Worm (Caenorhabditis elegans) whole organism, late embryonic: Measurements from ENCODE around the gene C50F4.16.

ENCODE experiments used
- F13H6.1 ChIP-seq: sonication (generic microtip); optimal IDR thresholded peaks from 2 replicates; lab custom pipeline; 2016; ENCODE audit warnings: missing genetic modification characterization, missing compliant biosample characterization
- T23F11.4 ChIP-seq: fragments of 200-800 bp; sonication (Bioruptor generic); optimal IDR thresholded peaks from 2 replicates; lab custom pipeline; 2018; ENCODE audit warnings: mild to moderate bottlenecking, missing genetic modification characterization, missing compliant biosample characterization
- ceh-18 ChIP-seq: sonication (generic microtip); optimal IDR thresholded peaks from 2 replicates; lab custom pipeline; 2016; ENCODE audit warnings: missing genetic modification characterization, missing compliant biosample characterization
- ceh-22 ChIP-seq: sonication (generic microtip); optimal IDR thresholded peaks from 2 replicates; lab custom pipeline; 2017; ENCODE audit warnings: missing biosample characterization, missing genetic modification characterization
- ceh-24 ChIP-seq: sonication (generic microtip); optimal IDR thresholded peaks from 2 replicates; lab custom pipeline; 2016; ENCODE audit warnings: mild to moderate bottlenecking, missing genetic modification characterization, missing compliant biosample characterization
- ceh-45 ChIP-seq: fragments of 200-800 bp; sonication (Bioruptor generic); IDR thresholded peaks from 2 replicates; pipeline ENCODE4 v1.3.6; 2022; ENCODE audit warnings: missing genetic modification reagents, missing genetic modification characterization, missing compliant biosample characterization
- ceh-6 ChIP-seq: fragments of 200-800 bp; sonication (Bioruptor generic); optimal IDR thresholded peaks from 2 replicates; lab custom pipeline; 2018; ENCODE audit warnings: mild to moderate bottlenecking, missing genetic modification characterization, missing compliant biosample characterization
- ceh-9 ChIP-seq: sonication (generic microtip); optimal IDR thresholded peaks from 2 replicates; lab custom pipeline; 2016; ENCODE audit warnings: mild to moderate bottlenecking, missing genetic modification characterization, inconsistent platforms, missing compliant biosample characterization
- dmd-4 ChIP-seq: sonication (generic microtip); optimal IDR thresholded peaks from 2 replicates; lab custom pipeline; 2016; ENCODE audit warnings: borderline replicate concordance, missing genetic modification characterization, missing compliant biosample characterization
- elt-2 ChIP-seq: sonication (generic microtip); optimal IDR thresholded peaks from 2 replicates; lab custom pipeline; 2016; ENCODE audit warnings: missing genetic modification reagents, missing genetic modification characterization, missing compliant biosample characterization
- ets-4 ChIP-seq: sonication (generic microtip); optimal IDR thresholded peaks from 2 replicates; lab custom pipeline; 2016; ENCODE audit warnings: missing genetic modification characterization, missing compliant biosample characterization
- eyg-1 ChIP-seq: sonication (generic microtip); optimal IDR thresholded peaks from 2 replicates; lab custom pipeline; 2016; ENCODE audit warnings: missing genotype, missing genetic modification characterization, missing compliant biosample characterization
- fkh-6 ChIP-seq: sonication (generic microtip); optimal IDR thresholded peaks from 2 replicates; lab custom pipeline; 2016; ENCODE audit warnings: missing genetic modification characterization, missing compliant biosample characterization
- hlh-30 ChIP-seq: sonication (generic microtip); optimal IDR thresholded peaks from 2 replicates; lab custom pipeline; 2017; ENCODE audit warnings: antibody characterized with exemption, missing genetic modification characterization, missing compliant biosample characterization; ENCODE audit not compliant: insufficient read depth
- hlh-6 ChIP-seq: sonication (generic microtip); optimal IDR thresholded peaks from 2 replicates; lab custom pipeline; 2016; ENCODE audit warnings: missing genotype, missing genetic modification characterization, missing compliant biosample characterization
- hlh-8 ChIP-seq: sonication (generic microtip); optimal IDR thresholded peaks from 2 replicates; lab custom pipeline; 2016; ENCODE audit warnings: missing genotype, missing genetic modification characterization, missing compliant biosample characterization
- madf-2 ChIP-seq: sonication (generic microtip); optimal IDR thresholded peaks from 2 replicates; lab custom pipeline; 2017; ENCODE audit warnings: missing genetic modification characterization, missing compliant biosample characterization
- mec-3 ChIP-seq: sonication (generic microtip); optimal IDR thresholded peaks from 2 replicates; lab custom pipeline; 2016; ENCODE audit warnings: borderline replicate concordance, missing genetic modification characterization, missing compliant biosample characterization
- nhr-232 ChIP-seq: sonication (generic microtip); optimal IDR thresholded peaks from 2 replicates; lab custom pipeline; 2016; ENCODE audit warnings: missing genetic modification characterization, missing compliant biosample characterization
- odd-2 ChIP-seq: sonication (generic microtip); optimal IDR thresholded peaks from 2 replicates; lab custom pipeline; 2017; ENCODE audit warnings: antibody characterized with exemption, mild to moderate bottlenecking, missing genetic modification characterization, missing compliant biosample characterization
- pha-2 ChIP-seq: sonication (generic microtip); optimal IDR thresholded peaks from 2 replicates; lab custom pipeline; 2017; ENCODE audit warnings: mild to moderate bottlenecking, missing genetic modification characterization, missing compliant biosample characterization
- pqm-1 ChIP-seq: sonication (generic microtip); optimal IDR thresholded peaks from 2 replicates; lab custom pipeline; 2016; ENCODE audit warnings: missing genetic modification characterization, missing compliant biosample characterization
- rnt-1 ChIP-seq: sonication (generic microtip); optimal IDR thresholded peaks from 2 replicates; lab custom pipeline; 2016; ENCODE audit warnings: missing genetic modification characterization, missing compliant biosample characterization
- sdc-2 ChIP-seq: sonication (generic microtip); optimal IDR thresholded peaks from 2 replicates; lab custom pipeline; 2016; ENCODE audit warnings: missing genotype, missing genetic modification characterization, missing compliant biosample characterization
- sox-4 ChIP-seq: sonication (generic microtip); optimal IDR thresholded peaks from 2 replicates; lab custom pipeline; 2017; ENCODE audit warnings: mild to moderate bottlenecking, missing genetic modification characterization, inconsistent platforms, missing compliant biosample characterization
- syd-9 ChIP-seq: sonication (generic microtip); optimal IDR thresholded peaks from 2 replicates; lab custom pipeline; 2016; ENCODE audit warnings: mild to moderate bottlenecking, missing genetic modification characterization, moderate library complexity, missing compliant biosample characterization
- ttx-3 ChIP-seq: sonication (generic microtip); optimal IDR thresholded peaks from 2 replicates; lab custom pipeline; 2016; ENCODE audit warnings: missing genetic modification reagents, missing genetic modification characterization, missing compliant biosample characterization
- zip-5 ChIP-seq: sonication (generic microtip); optimal IDR thresholded peaks from 2 replicates; lab custom pipeline; 2016; ENCODE audit warnings: missing genetic modification characterization, missing compliant biosample characterization

C50F4.16 gene

ce11 chrV:9499295-9499694 lies 42.1 kb downstream of the C50F4.16 start:
- TF ChIP-seq mec-3 (tag; lab: Kevin White, UChicago), result no peak
- no peak for TF ChIP-seq hlh-6 (tag; lab: Kevin White, UChicago)
- TF ChIP-seq sdc-2 (tag; lab: Kevin White, UChicago), result no peak
- TF ChIP-seq T23F11.4, result no peak
- no peak for TF ChIP-seq syd-9 (tag; lab: Kevin White, UChicago)
- no peak for TF ChIP-seq dmd-4
- TF ChIP-seq ceh-24 (tag; lab: Kevin White, UChicago), result no peak
- no peak for TF ChIP-seq ceh-22 (tag; lab: Kevin White, UChicago)
- no peak for TF ChIP-seq nhr-232 (tag; lab: Kevin White, UChicago)
- no peak for TF ChIP-seq hlh-30 (tag; lab: Kevin White, UChicago)
- no peak for TF ChIP-seq ceh-18
- TF ChIP-seq ceh-6 (GFP tag; lab: Kevin White, UChicago), result no peak
- TF ChIP-seq odd-2 (tag; lab: Kevin White, UChicago), result no peak
- TF ChIP-seq sox-4, result no peak
- no peak for TF ChIP-seq ceh-9

ce11 chrV:9496742-9497141 lies 44.7 kb downstream of the C50F4.16 start, which contains the start of gene gsnl-1:
TSS of gene gsnl-1 (plus strand) at chrV:9497042.
- TF ChIP-seq ttx-3 (tag; lab: Kevin White, UChicago) (no peak), zip-5 (tag; lab: Kevin White, UChicago) (no peak), ets-4 (no peak), eyg-1 (tag; lab: Kevin White, UChicago) (no peak), ceh-45 (GFP tag; lab: Robert Waterston, UW) (no peak), pha-2 (tag; lab: Kevin White, UChicago) (no peak), fkh-6 (tag; lab: Kevin White, UChicago) (no peak)

ce11 chrV:9492460-9492859 lies 48.9 kb downstream of the C50F4.16 start:
- TF ChIP-seq madf-2, result no peak
- TF ChIP-seq F13H6.1 (tag; lab: Kevin White, UChicago), result no peak
- TF ChIP-seq pqm-1 (tag; lab: Kevin White, UChicago), result no peak
- no peak for TF ChIP-seq hlh-8 (tag; lab: Kevin White, UChicago)
- no peak for TF ChIP-seq rnt-1
- no peak for TF ChIP-seq sdc-2 (tag; lab: Kevin White, UChicago)

- peak; percentile 37 for TF ChIP-seq elt-2 (tag; lab: Kevin White, UChicago)
- TF ChIP-seq ceh-18, result no peak
Observed at ce11 chrV:9491440-9492160, 49.8 kb downstream of the C50F4.16 start, which contains the start of gene K06A4.7. TSS of gene K06A4.7 (minus strand) at chrV:9491490.
